Fruit fly (Drosophila melanogaster) whole organism, prepupa: ENCODE data around the gene CG3635.

ENCODE experiments used
- CG6276 ChIP-seq: fragments of 200-800 bp; sonication (Bioruptor generic); optimal IDR thresholded peaks from 2 replicates; lab custom pipeline; 2017; ENCODE audit warnings: missing biosample characterization, mild to moderate bottlenecking, missing genetic modification characterization
- Eip75B ChIP-seq: fragments of 200-800 bp; sonication (Bioruptor generic); optimal IDR thresholded peaks from 3 replicates; lab custom pipeline; 2016; ENCODE audit warnings: missing biosample characterization, missing genetic modification characterization

DNA sequence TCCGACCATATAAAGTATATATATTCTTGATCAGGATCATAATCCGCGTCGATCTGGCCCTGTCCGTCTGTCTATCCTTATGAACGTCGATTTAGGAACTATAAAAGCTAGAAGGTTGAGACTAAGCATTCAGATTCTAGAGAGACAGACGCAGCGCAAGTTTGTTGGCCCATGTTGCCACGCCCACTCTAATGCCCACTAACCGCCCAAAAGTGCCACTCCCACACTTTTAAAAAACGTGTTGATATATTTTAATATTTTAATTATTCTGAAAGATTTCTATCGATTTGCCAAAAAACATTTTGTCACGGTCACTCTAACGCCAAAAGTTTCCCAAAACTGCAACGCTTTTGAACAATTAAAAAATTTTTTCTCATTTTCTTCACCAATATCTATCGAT lies 11.9 kb upstream of the CG3635 start:
- TF ChIP-seq Eip75B (GFP tag; lab: Kevin White, UChicago), result no peak
- TF ChIP-seq CG6276, result no peak
